Worm (Caenorhabditis elegans) whole organism, L4 larva: ENCODE results near the gene csn-5.

ENCODE experiments used
- T20F7.1 ChIP-seq: fragments of 200-800 bp; sonication (Bioruptor generic); optimal IDR thresholded peaks from 2 replicates; lab custom pipeline; 2018; ENCODE audit warnings: mild to moderate bottlenecking, missing genetic modification characterization, missing compliant biosample characterization
- T26A8.4 ChIP-seq: fragments of 200-800 bp; sonication (Bioruptor generic); IDR thresholded peaks from 2 replicates; pipeline ENCODE4 v1.3.6; 2022; ENCODE audit warnings: missing genetic modification characterization, missing compliant biosample characterization
- Y105C5A.15 ChIP-seq: fragments of 200-800 bp; sonication (Bioruptor generic); IDR thresholded peaks from 2 replicates; pipeline ENCODE4 v1.3.6; 2022; ENCODE audit warnings: missing genetic modification characterization, missing compliant biosample characterization
- ZK337.2 ChIP-seq: fragments of 200-800 bp; sonication (Bioruptor generic); IDR thresholded peaks from 2 replicates; pipeline ENCODE4 v1.3.6; 2022; ENCODE audit warnings: missing genetic modification reagents, missing genetic modification characterization, missing compliant biosample characterization
- ZK546.5 ChIP-seq, 2 experiments: sonication (generic microtip); optimal IDR thresholded peaks; 2 replicates each; lab custom pipeline; 2017; ENCODE audit warnings: missing biosample characterization in 2 of 2, missing genetic modification characterization in 2 of 2
- aha-1 ChIP-seq: fragments of 150-350 bp; peaks from one replicate; lab custom pipeline; 2014; ENCODE audit warnings: missing biosample characterization, missing genetic modification characterization
- ceh-20 ChIP-seq: fragments of 200-800 bp; sonication (Bioruptor generic); IDR thresholded peaks from 2 replicates; pipeline ENCODE4 v1.3.6; 2022; ENCODE audit warnings: missing genetic modification reagents, missing genetic modification characterization, missing compliant biosample characterization
- ceh-28 ChIP-seq: fragments of 150-350 bp; optimal IDR thresholded peaks from 2 replicates; lab custom pipeline; 2014; ENCODE audit warnings: missing biosample characterization, missing genetic modification reagents, missing genetic modification characterization
- cey-2 ChIP-seq: sonication (generic microtip); optimal IDR thresholded peaks from 3 replicates; lab custom pipeline; 2017; ENCODE audit warnings: missing genetic modification characterization, mild to moderate bottlenecking, missing compliant biosample characterization, antibody characterized with exemption, borderline replicate concordance; ENCODE audit not compliant: insufficient read depth
- ctbp-1 ChIP-seq: fragments of 200-800 bp; sonication (Bioruptor generic); IDR thresholded peaks from 2 replicates; pipeline ENCODE4 v1.3.6; 2022; ENCODE audit warnings: missing genetic modification reagents, missing genetic modification characterization, missing compliant biosample characterization
- daf-12 ChIP-seq: fragments of 150-350 bp; optimal IDR thresholded peaks from 2 replicates; lab custom pipeline; 2014; ENCODE audit warnings: missing biosample characterization, missing genetic modification reagents, missing genetic modification characterization
- daf-16 ChIP-seq, 3 experiments: sonication (generic microtip); optimal IDR thresholded peaks; 2 replicates each; lab custom pipeline; 2016 to 2017; ENCODE audit warnings: missing genetic modification characterization in 3 of 3, missing genetic modification reagents in 3 of 3, mild to moderate bottlenecking in 2 of 3, missing compliant biosample characterization in 2 of 3, missing biosample characterization in 1 of 3, moderate library complexity in 1 of 3
- dve-1 ChIP-seq: sonication (generic microtip); optimal IDR thresholded peaks from 2 replicates; lab custom pipeline; 2017; ENCODE audit warnings: antibody characterized with exemption, mild to moderate bottlenecking, missing genetic modification characterization, missing compliant biosample characterization; ENCODE audit not compliant: insufficient read depth
- fkh-10 ChIP-seq: fragments of 150-350 bp; optimal IDR thresholded peaks from 2 replicates; lab custom pipeline; 2014; ENCODE audit warnings: missing biosample characterization, missing genetic modification reagents, missing genetic modification characterization
- fos-1 ChIP-seq: fragments of 150-350 bp; optimal IDR thresholded peaks from 2 replicates; lab custom pipeline; 2014; ENCODE audit warnings: missing biosample characterization, missing genetic modification characterization
- hlh-11 ChIP-seq: fragments of 200-800 bp; sonication (Bioruptor generic); optimal IDR thresholded peaks from 2 replicates; lab custom pipeline; 2018; ENCODE audit warnings: mild to moderate bottlenecking, missing genetic modification characterization, missing compliant biosample characterization
- lin-13 ChIP-seq: fragments of 150-350 bp; optimal IDR thresholded peaks from 2 replicates; lab custom pipeline; 2014; ENCODE audit warnings: missing biosample characterization, missing genetic modification reagents, missing genetic modification characterization
- lin-38 ChIP-seq: fragments of 200-800 bp; sonication (Bioruptor generic); IDR thresholded peaks from 2 replicates; pipeline ENCODE4 v1.3.6; 2022; ENCODE audit warnings: missing genetic modification reagents, missing genetic modification characterization, missing compliant biosample characterization
- lin-39 ChIP-seq: fragments of 150-350 bp; optimal IDR thresholded peaks from 2 replicates; lab custom pipeline; 2014; ENCODE audit warnings: missing biosample characterization, missing genetic modification reagents, missing genetic modification characterization
- madf-5 ChIP-seq, 2 experiments: fragments of 200-800 bp; sonication (Bioruptor generic); IDR thresholded peaks; 2 replicates each; pipeline ENCODE4 v1.3.6; 2022; ENCODE audit warnings: missing compliant biosample characterization in 2 of 2, missing genetic modification characterization in 2 of 2
- mep-1 ChIP-seq: fragments of 150-350 bp; sonication (generic microtip); optimal IDR thresholded peaks from 3 replicates; lab custom pipeline; 2014; ENCODE audit warnings: missing biosample characterization, missing genetic modification characterization
- mxl-3 ChIP-seq: fragments of 200-800 bp; sonication (Bioruptor generic); optimal IDR thresholded peaks from 2 replicates; lab custom pipeline; 2018; ENCODE audit warnings: mild to moderate bottlenecking, missing genetic modification characterization, missing compliant biosample characterization
- nhr-102 ChIP-seq: sonication (generic microtip); optimal IDR thresholded peaks from 2 replicates; lab custom pipeline; 2016; ENCODE audit warnings: mild to moderate bottlenecking, missing genetic modification characterization, moderate library complexity, missing compliant biosample characterization
- nhr-6 ChIP-seq: fragments of 150-350 bp; optimal IDR thresholded peaks from 2 replicates; lab custom pipeline; 2014; ENCODE audit warnings: missing biosample characterization, missing genetic modification characterization
- nhr-76 ChIP-seq: fragments of 150-350 bp; optimal IDR thresholded peaks from 2 replicates; lab custom pipeline; 2014; ENCODE audit warnings: missing biosample characterization, missing genetic modification characterization
- nhr-77 ChIP-seq: fragments of 150-350 bp; optimal IDR thresholded peaks from 2 replicates; lab custom pipeline; 2014; ENCODE audit warnings: missing biosample characterization, missing genetic modification characterization
- pha-4 ChIP-seq, 2 experiments: fragments of 150-350 bp in 1 of 2; fragments of 200-800 bp in 1 of 2; sonication (Bioruptor generic) in 1 of 2; IDR thresholded peaks in 1 of 2; optimal IDR thresholded peaks in 1 of 2; 2 replicates each; pipeline versions ENCODE4 v1.3.6 to Lab custom; 2014 to 2022; ENCODE audit warnings: missing genetic modification characterization in 2 of 2, missing genetic modification reagents in 2 of 2, missing biosample characterization in 1 of 2, missing compliant biosample characterization in 1 of 2
- php-3 ChIP-seq: fragments of 200-800 bp; sonication (Bioruptor generic); IDR thresholded peaks from 2 replicates; pipeline ENCODE4 v1.3.6; 2022; ENCODE audit warnings: missing genetic modification reagents, missing genetic modification characterization, missing compliant biosample characterization
- pqm-1 ChIP-seq: sonication (generic microtip); optimal IDR thresholded peaks from 2 replicates; lab custom pipeline; 2017; ENCODE audit warnings: missing biosample characterization, missing genetic modification characterization
- saeg-2 ChIP-seq: fragments of 200-800 bp; sonication (Bioruptor generic); IDR thresholded peaks from 2 replicates; pipeline ENCODE4 v1.3.6; 2022; ENCODE audit warnings: missing genetic modification reagents, missing genetic modification characterization, missing compliant biosample characterization
- sdz-12 ChIP-seq: fragments of 200-800 bp; sonication (Bioruptor generic); optimal IDR thresholded peaks from 2 replicates; lab custom pipeline; 2018; ENCODE audit warnings: mild to moderate bottlenecking, missing genetic modification characterization, missing compliant biosample characterization
- spr-3 ChIP-seq: fragments of 200-800 bp; sonication (Bioruptor generic); optimal IDR thresholded peaks from 2 replicates; lab custom pipeline; 2018; ENCODE audit warnings: mild to moderate bottlenecking, missing genetic modification characterization, missing compliant biosample characterization
- tra-1 ChIP-seq: fragments of 200-800 bp; sonication (Bioruptor generic); IDR thresholded peaks from 2 replicates; pipeline ENCODE4 v1.3.6; 2022; ENCODE audit warnings: missing genetic modification reagents, missing genetic modification characterization, missing compliant biosample characterization
- unc-130 ChIP-seq: sonication (generic microtip); optimal IDR thresholded peaks from 2 replicates; lab custom pipeline; 2016; ENCODE audit warnings: missing genetic modification reagents, missing genetic modification characterization, missing compliant biosample characterization
- unc-62 ChIP-seq, 3 experiments: fragments of 150-350 bp in 1 of 3; sonication (generic microtip); optimal IDR thresholded peaks in 2 of 3; peaks in 1 of 3; 1 replicate in 1 of 3; 2 replicates in 2 of 3; lab custom pipeline; 2014 to 2017; ENCODE audit warnings: missing biosample characterization in 3 of 3, missing genetic modification characterization in 3 of 3, missing genetic modification reagents in 3 of 3, missing genotype in 1 of 3
- vab-7 ChIP-seq: fragments of 200-800 bp; sonication (Bioruptor generic); IDR thresholded peaks from 2 replicates; pipeline ENCODE4 v1.3.6; 2022; ENCODE audit warnings: missing genetic modification reagents, missing genetic modification characterization, missing compliant biosample characterization
- zfp-3 ChIP-seq: fragments of 200-800 bp; sonication (Bioruptor generic); conservative IDR thresholded peaks from 2 replicates; pipeline ENCODE4 v1.3.6; 2022; ENCODE audit warnings: missing genetic modification reagents, missing genetic modification characterization, missing compliant biosample characterization

Gene csn-5

DNA sequence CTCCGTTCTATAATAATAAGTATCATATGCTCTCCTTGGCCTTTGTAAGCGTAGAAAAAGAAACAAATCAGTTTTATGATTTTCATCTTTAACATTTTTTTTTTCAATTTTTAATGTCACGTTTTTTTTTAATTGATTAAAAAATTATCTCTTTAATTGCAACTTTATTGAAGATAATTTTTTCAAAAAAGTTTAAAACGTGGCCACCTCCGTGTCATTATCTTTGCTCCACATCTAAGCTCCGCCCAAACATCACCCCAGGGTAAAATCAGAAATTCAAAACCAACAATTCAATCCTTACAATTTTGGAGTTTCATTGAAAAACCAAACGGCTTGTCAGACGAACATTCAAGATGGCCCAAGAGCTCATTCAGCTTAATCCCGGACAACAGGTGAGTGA is 17.7 kb upstream of the csn-5 start, which contains the start of gene ttbk-8.2:
ttbk-8.2 (plus strand) TSS at position 301 of the 400 bp plus-strand sequence.
- TF ChIP-seq tra-1 (GFP tag; lab: Robert Waterston, UW) (no peak), hlh-11 (no peak), pha-4 (GFP tag; IDR thresholded peaks at IDR 0.05; lab: Robert Waterston, UW) (no peak), pha-4 (tag; optimal IDR thresholded peaks at IDR 0.05; lab: Kevin White, UChicago) (no peak), lin-13 (no peak), ZK546.5 (tag; optimal IDR thresholded peaks at IDR 0.05; lab: Kevin White, UChicago) (no peak), vab-7 (GFP tag; lab: Robert Waterston, UW) (no peak), fos-1 (no peak), daf-12 (tag; lab: Kevin White, UChicago) (no peak), unc-62 (GFP tag; optimal IDR thresholded peaks at IDR 0.05 in 1 of 2; lab: Kevin White, UChicago) (no peak), unc-62 (tag; optimal IDR thresholded peaks at IDR 0.05; lab: Kevin White, UChicago) (no peak)

DNA sequence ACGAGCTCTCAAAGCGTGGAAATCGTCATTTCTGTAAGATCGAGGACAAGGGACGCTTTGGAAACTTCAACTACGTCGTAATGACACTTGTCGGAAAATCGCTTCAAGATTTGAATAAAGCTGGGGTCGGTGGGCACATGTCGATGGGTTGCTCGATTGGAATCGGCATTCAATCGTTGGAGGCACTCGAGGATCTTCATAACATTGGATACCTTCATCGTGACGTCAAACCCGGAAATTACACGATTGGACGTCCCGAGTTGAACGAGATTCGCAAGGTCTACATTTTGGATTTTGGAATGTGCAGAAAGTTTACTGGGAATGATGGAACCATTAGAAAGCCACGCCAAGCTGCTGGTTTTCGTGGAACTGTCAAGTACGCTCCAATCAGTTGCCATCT is 16.8 kb upstream of the csn-5 start:
- TF ChIP-seq unc-62 (GFP tag; optimal IDR thresholded peaks at IDR 0.05 in 1 of 2; lab: Kevin White, UChicago) (peak in 1 of 2 experiments; percentile 96), unc-62 (tag; optimal IDR thresholded peaks at IDR 0.05; lab: Kevin White, UChicago) (no peak), nhr-77 (tag; lab: Kevin White, UChicago) (no peak)

DNA sequence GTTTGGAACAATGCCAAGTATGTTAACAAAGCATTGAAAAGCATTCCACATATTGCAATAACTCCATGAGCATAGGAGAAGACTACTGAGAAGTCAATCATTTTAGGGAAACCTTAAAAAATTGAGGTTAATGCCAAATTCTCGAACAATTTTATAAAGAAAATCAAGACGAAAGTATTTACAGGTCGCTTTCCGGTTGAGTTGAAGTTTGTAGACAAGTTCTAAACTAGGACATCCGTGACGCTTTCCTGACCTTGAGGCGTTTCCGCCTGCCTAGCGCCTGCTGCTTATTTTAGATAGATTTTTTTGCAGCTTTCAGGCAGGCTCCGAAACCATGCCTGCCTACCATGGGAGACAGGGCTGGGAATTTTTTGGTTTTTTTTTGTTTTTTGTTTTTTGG is 13.8 kb upstream of the csn-5 start, which contains the start of gene srd-13:
srd-13 (minus strand) TSS at position 101 of the 400 bp plus-strand sequence.
- TF ChIP-seq T26A8.4 (GFP tag; lab: Robert Waterston, UW) = no peak
- TF ChIP-seq cey-2 (tag; lab: Kevin White, UChicago) = no peak
- no peak for TF ChIP-seq nhr-76
- no peak for TF ChIP-seq saeg-2 (GFP tag; lab: Robert Waterston, UW)
- TF ChIP-seq nhr-6 (tag; lab: Kevin White, UChicago) = no peak

DNA sequence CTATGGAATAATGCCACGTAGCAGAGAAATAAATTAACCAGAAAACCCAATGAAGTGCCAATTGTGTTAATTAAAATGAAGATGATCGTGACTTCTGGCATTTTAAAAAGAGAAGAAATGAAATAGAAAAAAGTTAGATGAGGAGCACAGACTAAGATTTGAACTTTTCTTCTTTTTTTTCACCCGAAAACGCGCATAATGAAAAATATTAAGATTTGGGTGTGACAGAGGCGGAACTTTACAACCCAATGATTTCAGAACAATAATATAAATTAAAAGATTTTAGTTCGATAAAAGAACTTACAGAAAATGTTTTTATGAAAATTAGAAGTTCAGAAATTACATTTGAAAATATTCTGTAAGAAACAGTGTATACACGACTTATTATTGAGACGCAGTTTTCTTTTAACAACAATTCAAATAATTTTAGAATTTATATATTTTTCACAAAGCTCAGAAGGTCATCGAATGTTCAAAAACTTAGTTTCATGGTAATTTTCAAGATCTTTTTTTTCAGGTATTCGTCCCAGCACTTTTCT is 3.8 kb upstream of the csn-5 start, which contains the start of the genes srd-8 and B0547.2:
srd-8 (minus strand) TSS at position 101 of the 539 bp plus-strand sequence.
B0547.2 (plus strand) TSS at position 489 of the 539 bp plus-strand sequence.
- TF ChIP-seq Y105C5A.15 (GFP tag; lab: Robert Waterston, UW) (no peak), zfp-3 (no peak), ZK337.2 (GFP tag; lab: Robert Waterston, UW) (no peak), madf-5 (GFP tag; IDR thresholded peaks at IDR 0.05; lab: Robert Waterston, UW) (no peak), ceh-28 (no peak)

DNA sequence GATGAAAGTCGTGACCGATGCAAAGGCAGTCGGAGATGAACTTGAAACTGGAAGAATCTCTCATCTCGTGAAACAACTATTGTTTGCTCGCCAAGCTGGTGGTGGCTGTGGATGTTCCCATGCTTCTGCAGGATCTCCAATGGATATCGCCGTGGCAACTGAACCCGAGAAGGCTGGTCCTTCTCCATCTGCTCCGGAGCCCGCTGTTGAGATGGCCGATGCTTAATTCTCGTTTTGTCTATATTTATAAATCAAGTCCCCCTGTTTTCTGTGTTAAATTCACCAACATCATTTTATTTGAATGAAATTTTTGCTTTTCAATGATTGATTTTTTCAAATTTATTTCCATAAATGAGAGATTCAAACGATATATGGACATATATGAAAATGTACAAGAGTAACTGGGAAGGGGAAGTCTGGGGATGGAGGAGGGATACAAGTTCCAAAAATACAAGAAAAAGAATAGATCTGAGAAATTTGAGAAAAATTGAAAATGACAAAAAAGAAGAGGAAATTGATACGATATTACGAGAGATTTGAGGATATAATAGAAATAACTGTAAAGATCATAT is 1.5 kb downstream of the csn-5 start:
- TF ChIP-seq lin-13 (no peak), spr-3 (GFP tag; lab: Kevin White, UChicago) (no peak), mep-1 (tag; lab: Kevin White, UChicago) (peak; percentile 14), lin-39 (no peak), fkh-10 (GFP tag; lab: Kevin White, UChicago) (no peak), lin-38 (GFP tag; lab: Robert Waterston, UW) (peak; percentile 45), nhr-102 (tag; lab: Kevin White, UChicago) (peak; percentile 31), ceh-28 (no peak), Y105C5A.15 (GFP tag; lab: Robert Waterston, UW) (peak; percentile 62; the same call in 1 of the 2 replicates), daf-16 (GFP tag; optimal IDR thresholded peaks at IDR 0.05; lab: Kevin White, UChicago) (no peak), daf-16 (tag; optimal IDR thresholded peaks at IDR 0.05; lab: Kevin White, UChicago) (peak; percentile 16), dve-1 (tag; lab: Kevin White, UChicago) (peak; percentile 29), mxl-3 (no peak), pha-4 (GFP tag; IDR thresholded peaks at IDR 0.05; lab: Robert Waterston, UW) (peak; percentile 22), pha-4 (tag; optimal IDR thresholded peaks at IDR 0.05; lab: Kevin White, UChicago) (no peak), pqm-1 (tag; lab: Kevin White, UChicago) (no peak), php-3 (GFP tag; lab: Robert Waterston, UW) (no peak), madf-5 (GFP tag; IDR thresholded peaks at IDR 0.05; lab: Robert Waterston, UW) (0 out of 4 replicates have a peak, but pooled peaks of 1 of the 2 experiments have one; percentile 18), T20F7.1 (GFP tag; lab: Kevin White, UChicago) (peak; percentile 60), ctbp-1 (GFP tag; lab: Robert Waterston, UW) (peak; percentile 25; the same call in 1 of the 2 replicates), ceh-20 (GFP tag; lab: Robert Waterston, UW) (peak; percentile 55), aha-1 (tag; lab: Kevin White, UChicago) (peak; percentile 52), unc-130 (GFP tag; lab: Kevin White, UChicago) (no peak), T26A8.4 (GFP tag; lab: Robert Waterston, UW) (peak; percentile 39; the same call in 1 of the 2 replicates), sdz-12 (GFP tag; lab: Kevin White, UChicago) (no peak)
